Fruit fly (Drosophila melanogaster) Kc167 (cell line): ENCODE measurements around the gene CG6023.

ENCODE experiments used
- Myc ChIP-seq: fragments of >200 bp; optimal IDR thresholded peaks from 2 replicates; lab custom pipeline; 2017; ENCODE audit warnings: missing external identifiers
- Sin3A ChIP-seq: fragments of >200 bp; optimal IDR thresholded peaks from 2 replicates; lab custom pipeline; 2018; ENCODE audit warnings: missing external identifiers
- h ChIP-seq: fragments of >200 bp; optimal IDR thresholded peaks from 3 replicates; lab custom pipeline; 2018; ENCODE audit warnings: missing external identifiers
- insv ChIP-seq: fragments of >200 bp; optimal IDR thresholded peaks from 3 replicates; lab custom pipeline; 2018; ENCODE audit warnings: missing external identifiers
- psq ChIP-seq: fragments of >200 bp; optimal IDR thresholded peaks from 2 replicates; lab custom pipeline; 2017; ENCODE audit warnings: missing external identifiers
- ttk ChIP-seq: sonication (Bioruptor generic); optimal IDR thresholded peaks from 2 replicates; lab custom pipeline; 2017; ENCODE audit warnings: missing external identifiers

- TF ChIP-seq psq (lab: Kevin White, UChicago), result no peak
- no peak for TF ChIP-seq ttk
- no peak for TF ChIP-seq h (lab: Kevin White, UChicago)
- no peak for TF ChIP-seq Sin3A (lab: Kevin White, UChicago)
- no peak for TF ChIP-seq insv (lab: Kevin White, UChicago)
- TF ChIP-seq Myc (lab: Kevin White, UChicago), result no peak
Measured at dm6 chrX:18303580-18304305, 17.2 kb downstream of the CG6023 start.
